Fruit fly (Drosophila melanogaster) whole organism, embryonic: ENCODE data around the gene CAH3.
A peak's percentile ranks its signal among the peaks of the same experiment; 100 is the strongest.

ENCODE experiments used
- BEAF-32 ChIP-seq: fragments of 200-800 bp; sonication (Bioruptor generic); optimal IDR thresholded peaks from 3 replicates; lab custom pipeline; 2017; ENCODE audit warnings: missing biosample characterization, missing genetic modification characterization, mild to moderate bottlenecking, moderate library complexity, missing genetic modification reagents
- CG10147 ChIP-seq: fragments of 200-800 bp; sonication (Bioruptor generic); optimal IDR thresholded peaks from 2 replicates; lab custom pipeline; 2019; ENCODE audit warnings: missing biosample characterization, mild to moderate bottlenecking, missing genetic modification characterization, moderate library complexity
- CG10209 ChIP-seq: fragments of 200-800 bp; sonication (Bioruptor generic); optimal IDR thresholded peaks from 3 replicates; lab custom pipeline; 2017; ENCODE audit warnings: missing biosample characterization, mild to moderate bottlenecking, missing genetic modification characterization, missing genetic modification reagents
- CG10267 ChIP-seq: fragments of 200-800 bp; sonication (Bioruptor generic); optimal IDR thresholded peaks from 2 replicates; lab custom pipeline; 2018; ENCODE audit warnings: missing biosample characterization, mild to moderate bottlenecking, missing genetic modification characterization, moderate library complexity
- CG10979 ChIP-seq: fragments of 200-800 bp; sonication (Bioruptor generic); optimal IDR thresholded peaks from 2 replicates; lab custom pipeline; 2018; ENCODE audit warnings: missing biosample characterization, mild to moderate bottlenecking, missing genetic modification characterization, moderate library complexity
- CG11085 ChIP-seq: fragments of 200-800 bp; sonication (Bioruptor generic); IDR thresholded peaks from 2 replicates; pipeline ENCODE4 v1.3.6; 2022; ENCODE audit warnings: missing biosample characterization, missing genetic modification characterization
- CG11456 ChIP-seq: fragments of 200-800 bp; sonication (Bioruptor generic); IDR thresholded peaks from 3 replicates; pipeline ENCODE4 v1.3.6; 2022; ENCODE audit warnings: missing biosample characterization, missing genetic modification characterization
- CG15269 ChIP-seq: fragments of 200-800 bp; sonication (Bioruptor generic); optimal IDR thresholded peaks from 2 replicates; lab custom pipeline; 2018; ENCODE audit warnings: missing biosample characterization, mild to moderate bottlenecking, missing genetic modification characterization, moderate library complexity
- CG15601 ChIP-seq: fragments of 200-800 bp; sonication (Bioruptor generic); optimal IDR thresholded peaks from 3 replicates; lab custom pipeline; 2019; ENCODE audit warnings: missing biosample characterization, mild to moderate bottlenecking, missing genetic modification characterization, moderate library complexity
- CG15696 ChIP-seq: fragments of 200-800 bp; sonication (Bioruptor generic); optimal IDR thresholded peaks from 2 replicates; lab custom pipeline; 2019; ENCODE audit warnings: missing biosample characterization, mild to moderate bottlenecking, missing genetic modification characterization, moderate library complexity
- CG17612 ChIP-seq: fragments of 200-800 bp; sonication (Bioruptor generic); IDR thresholded peaks from 2 replicates; pipeline ENCODE4 v1.3.6; 2022; ENCODE audit warnings: missing biosample characterization, missing genetic modification characterization
- CG1832 ChIP-seq: fragments of 200-800 bp; sonication (Bioruptor generic); optimal IDR thresholded peaks from 2 replicates; lab custom pipeline; 2017; ENCODE audit warnings: missing biosample characterization, mild to moderate bottlenecking, missing genetic modification characterization, inconsistent platforms
- CG18764 ChIP-seq: fragments of 200-800 bp; sonication (Bioruptor generic); optimal IDR thresholded peaks from 3 replicates; lab custom pipeline; 2016; ENCODE audit warnings: missing biosample characterization, missing genetic modification characterization
- CG2116 ChIP-seq: fragments of 200-800 bp; sonication (Bioruptor generic); optimal IDR thresholded peaks from 3 replicates; lab custom pipeline; 2018; ENCODE audit warnings: missing biosample characterization, mild to moderate bottlenecking, missing genetic modification characterization
- CG33213 ChIP-seq: fragments of 200-800 bp; sonication (Bioruptor generic); optimal IDR thresholded peaks from 3 replicates; lab custom pipeline; 2016; ENCODE audit warnings: missing biosample characterization, missing genetic modification characterization
- CG33557 ChIP-seq: fragments of 200-800 bp; sonication (Bioruptor generic); optimal IDR thresholded peaks from 2 replicates; lab custom pipeline; 2019; ENCODE audit warnings: missing biosample characterization, mild to moderate bottlenecking, missing genetic modification characterization, moderate library complexity
- CG6175 ChIP-seq: fragments of 200-800 bp; sonication (Bioruptor generic); IDR thresholded peaks from 3 replicates; pipeline ENCODE4 v1.3.6; 2022; ENCODE audit warnings: missing biosample characterization, missing genetic modification characterization
- CG6254 ChIP-seq: fragments of 200-800 bp; sonication (Bioruptor generic); optimal IDR thresholded peaks from 3 replicates; lab custom pipeline; 2017; ENCODE audit warnings: mild to moderate bottlenecking, missing biosample characterization, missing genetic modification reagents, missing genetic modification characterization
- CG9215 ChIP-seq: fragments of 200-800 bp; sonication (Bioruptor generic); IDR thresholded peaks from 2 replicates; pipeline ENCODE4 v1.3.6; 2022; ENCODE audit warnings: missing biosample characterization, missing genetic modification characterization
- CG9817 ChIP-seq: fragments of 200-800 bp; sonication (Bioruptor generic); optimal IDR thresholded peaks from 2 replicates; lab custom pipeline; 2018; ENCODE audit warnings: missing biosample characterization, mild to moderate bottlenecking, missing genetic modification characterization, moderate library complexity
- Dad ChIP-seq: fragments of 200-800 bp; sonication (Bioruptor generic); optimal IDR thresholded peaks from 3 replicates; lab custom pipeline; 2016; ENCODE audit warnings: missing biosample characterization, missing genetic modification characterization
- Drgx ChIP-seq: fragments of 200-800 bp; sonication (Bioruptor generic); IDR thresholded peaks from 2 replicates; pipeline ENCODE4 v1.3.6; 2022; ENCODE audit warnings: missing biosample characterization, missing genetic modification characterization
- Hr78 ChIP-seq, 2 experiments: fragments of 200-800 bp in 1 of 2; fragments of >200 bp in 1 of 2; sonication (Bioruptor generic) in 1 of 2; optimal IDR thresholded peaks; 2 replicates each; lab custom pipeline; 2017 to 2019; ENCODE audit warnings: missing biosample characterization in 2 of 2, missing genetic modification characterization in 2 of 2, mild to moderate bottlenecking in 1 of 2, moderate library complexity in 1 of 2
- MTF-1 ChIP-seq: fragments of 200-800 bp; sonication (Bioruptor generic); optimal IDR thresholded peaks from 2 replicates; lab custom pipeline; 2018; ENCODE audit warnings: missing biosample characterization, mild to moderate bottlenecking, missing genetic modification characterization, borderline replicate concordance
- Max ChIP-seq: fragments of 200-800 bp; sonication (Bioruptor generic); optimal IDR thresholded peaks from 2 replicates; lab custom pipeline; 2016; ENCODE audit warnings: missing biosample characterization, mild to moderate bottlenecking, missing genetic modification characterization
- Scr ChIP-seq: fragments of 200-800 bp; sonication (Bioruptor generic); IDR thresholded peaks from 2 replicates; pipeline ENCODE4 v1.3.6; 2022; ENCODE audit warnings: missing biosample characterization, missing genetic modification characterization; ENCODE audit not compliant: partially characterized antibody
- Sin3A ChIP-seq: fragments of >200 bp; optimal IDR thresholded peaks from 2 replicates; lab custom pipeline; 2018
- Sry-δ ChIP-seq: fragments of 200-800 bp; sonication (Bioruptor generic); optimal IDR thresholded peaks from 2 replicates; lab custom pipeline; 2016; ENCODE audit warnings: missing biosample characterization, missing genetic modification characterization
- Tbp ChIP-seq: fragments of >200 bp; optimal IDR thresholded peaks from 2 replicates; lab custom pipeline; 2018; ENCODE audit warnings: missing biosample characterization, missing genetic modification characterization
- az2 ChIP-seq: fragments of 200-800 bp; sonication (Bioruptor generic); optimal IDR thresholded peaks from 3 replicates; lab custom pipeline; 2016; ENCODE audit warnings: missing biosample characterization, missing genetic modification characterization
- cas ChIP-seq: fragments of 200-800 bp; sonication (Bioruptor generic); IDR thresholded peaks from 2 replicates; pipeline ENCODE4 v1.3.6; 2022; ENCODE audit warnings: missing biosample characterization, missing genetic modification characterization
- dati ChIP-seq: fragments of 200-800 bp; sonication (Bioruptor generic); IDR thresholded peaks from 2 replicates; pipeline ENCODE4 v1.3.6; 2022; ENCODE audit warnings: missing biosample characterization, missing genetic modification characterization
- en ChIP-seq: fragments of 200-800 bp; sonication (Bioruptor generic); optimal IDR thresholded peaks from 2 replicates; lab custom pipeline; 2016; ENCODE audit warnings: missing biosample characterization, missing genetic modification characterization
- fd96Cb ChIP-seq: fragments of 200-800 bp; sonication (Bioruptor generic); optimal IDR thresholded peaks from 2 replicates; lab custom pipeline; 2018; ENCODE audit warnings: missing biosample characterization, mild to moderate bottlenecking, missing genetic modification characterization, moderate library complexity
- ind ChIP-seq: fragments of 200-800 bp; sonication (Bioruptor generic); optimal IDR thresholded peaks from 3 replicates; lab custom pipeline; 2016; ENCODE audit warnings: missing biosample characterization, missing genetic modification characterization
- inv ChIP-seq: fragments of 200-800 bp; sonication (Bioruptor generic); IDR thresholded peaks from 2 replicates; pipeline ENCODE4 v1.3.6; 2022; ENCODE audit warnings: missing biosample characterization, missing genetic modification characterization; ENCODE audit not compliant: partially characterized antibody
- kay ChIP-seq: fragments of 200-800 bp; sonication (Bioruptor generic); optimal IDR thresholded peaks from 2 replicates; lab custom pipeline; 2016; ENCODE audit warnings: missing biosample characterization, missing genetic modification characterization
- lab ChIP-seq: fragments of 200-800 bp; sonication (Bioruptor generic); optimal IDR thresholded peaks from 3 replicates; lab custom pipeline; 2017; ENCODE audit warnings: missing biosample characterization, missing genetic modification characterization, mild to moderate bottlenecking, moderate library complexity, missing genetic modification reagents
- lbe ChIP-seq: fragments of 200-800 bp; sonication (Bioruptor generic); optimal IDR thresholded peaks from 2 replicates; lab custom pipeline; 2016; ENCODE audit warnings: missing biosample characterization, mild to moderate bottlenecking, missing genetic modification characterization
- nom ChIP-seq: fragments of 200-800 bp; sonication (Bioruptor generic); optimal IDR thresholded peaks from 2 replicates; lab custom pipeline; 2017; ENCODE audit warnings: missing biosample characterization, missing genetic modification characterization, mild to moderate bottlenecking, moderate library complexity, missing genetic modification reagents
- oc ChIP-seq: fragments of 200-800 bp; sonication (Bioruptor generic); optimal IDR thresholded peaks from 2 replicates; lab custom pipeline; 2018; ENCODE audit warnings: missing biosample characterization, mild to moderate bottlenecking, missing genetic modification characterization, moderate library complexity
- row ChIP-seq: fragments of 200-800 bp; sonication (Bioruptor generic); IDR thresholded peaks from 3 replicates; pipeline ENCODE4 v1.3.6; 2022; ENCODE audit warnings: missing biosample characterization, missing genetic modification characterization
- sqz ChIP-seq: fragments of 200-800 bp; sonication (Bioruptor generic); optimal IDR thresholded peaks from 3 replicates; lab custom pipeline; 2018; ENCODE audit warnings: missing biosample characterization, mild to moderate bottlenecking, missing genetic modification characterization
- sug ChIP-seq: fragments of 200-800 bp; optimal IDR thresholded peaks from 2 replicates; lab custom pipeline; 2019; ENCODE audit warnings: missing biosample characterization, mild to moderate bottlenecking, missing genetic modification characterization, moderate library complexity
- tgo ChIP-seq: fragments of 200-800 bp; sonication (Bioruptor generic); IDR thresholded peaks from 3 replicates; pipeline ENCODE4 v1.3.6; 2022; ENCODE audit warnings: missing biosample characterization, missing genetic modification characterization
- tna ChIP-seq: fragments of 200-800 bp; sonication (Bioruptor generic); IDR thresholded peaks from 2 replicates; pipeline ENCODE4 v1.3.6; 2022; ENCODE audit warnings: missing biosample characterization, missing genetic modification characterization; ENCODE audit not compliant: partially characterized antibody
- unpg ChIP-seq: fragments of 200-800 bp; sonication (Bioruptor generic); optimal IDR thresholded peaks from 3 replicates; lab custom pipeline; 2018; ENCODE audit warnings: missing biosample characterization, mild to moderate bottlenecking, missing genetic modification characterization, moderate library complexity
- vfl ChIP-seq: fragments of 200-800 bp; sonication (Bioruptor generic); optimal IDR thresholded peaks from 2 replicates; lab custom pipeline; 2016; ENCODE audit warnings: missing biosample characterization, missing genetic modification characterization
- wek ChIP-seq: fragments of 200-800 bp; sonication (Bioruptor generic); optimal IDR thresholded peaks from 3 replicates; lab custom pipeline; 2018; ENCODE audit warnings: missing biosample characterization, mild to moderate bottlenecking, missing genetic modification characterization, moderate library complexity

Gene CAH3

DNA sequence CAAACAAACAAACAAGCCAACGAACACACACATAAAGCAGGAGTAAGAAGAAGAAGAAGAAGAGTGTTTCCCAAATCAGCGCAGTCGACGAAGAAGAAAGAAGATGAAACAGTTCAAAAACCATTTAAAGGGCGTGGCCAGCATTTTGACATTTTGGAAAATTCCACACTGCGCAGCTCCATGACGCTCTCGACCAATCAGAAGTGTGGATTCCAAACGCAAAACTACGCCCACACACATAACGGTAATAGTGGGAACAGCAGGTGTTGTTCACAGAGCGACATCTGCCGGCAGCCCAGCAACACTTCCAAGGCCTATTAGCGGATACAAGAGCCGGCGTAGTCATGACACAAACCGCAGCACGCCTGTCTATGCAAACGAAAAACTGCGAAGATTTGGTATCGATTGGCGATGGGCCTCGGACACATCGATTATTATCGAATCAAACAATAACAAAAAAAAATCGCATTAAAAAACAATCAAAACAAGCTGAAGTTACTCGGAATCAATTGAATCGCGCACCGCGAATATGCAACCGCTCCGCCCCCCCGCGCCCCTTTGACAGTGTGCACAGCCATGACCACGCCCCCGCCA, 4.3 kb upstream of the CAH3 start, which contains the start of gene Rubicon (continued):
- peak; percentile 77 for TF ChIP-seq CG10267 (tag; lab: Kevin White, UChicago)
- TF ChIP-seq CG10147 (GFP tag; lab: Kevin White, UChicago), result peak; percentile 3
- no peak for TF ChIP-seq CG18764 (GFP tag; lab: Kevin White, UChicago)
- peak; percentile 60 for TF ChIP-seq CG11085
- peak; percentile 38 for TF ChIP-seq CG15601 (tag; lab: Kevin White, UChicago)
- no peak for TF ChIP-seq dati
- no peak for TF ChIP-seq CG10209 (GFP tag; lab: Kevin White, UChicago)
- TF ChIP-seq sqz (GFP tag; lab: Kevin White, UChicago), result peak; percentile 89
- peak; percentile 46; the same call in 1 of the 3 replicates for TF ChIP-seq row (GFP tag; lab: Robert Waterston, UW)
- peak; percentile 57 for TF ChIP-seq sug (tag; lab: Kevin White, UChicago)
- TF ChIP-seq az2, result peak; percentile 14
- peak; percentile 8 for TF ChIP-seq Sin3A (lab: Kevin White, UChicago)
- no peak for TF ChIP-seq CG1832 (GFP tag; lab: Kevin White, UChicago)
- no peak for TF ChIP-seq CG6175 (GFP tag; lab: Robert Waterston, UW)
- no peak for TF ChIP-seq vfl (GFP tag; lab: Kevin White, UChicago)
- peak; percentile 30 for TF ChIP-seq Dad
- TF ChIP-seq CG33557 (GFP tag; lab: Kevin White, UChicago), result peak; percentile 28
- no peak for TF ChIP-seq CG6254 (GFP tag; lab: Kevin White, UChicago)
- no peak for TF ChIP-seq fd96Cb (tag; lab: Kevin White, UChicago)
- peak; percentile 11 for TF ChIP-seq CG15269 (tag; lab: Kevin White, UChicago)
- TF ChIP-seq Max (GFP tag; lab: Kevin White, UChicago), result no peak
- no peak for TF ChIP-seq kay (GFP tag; lab: Kevin White, UChicago)
- peak; percentile 86 for TF ChIP-seq nom
- peak; percentile 77 for TF ChIP-seq inv (GFP tag; lab: Robert Waterston, UW)
- peak; percentile 30 for TF ChIP-seq CG10979 (tag; lab: Kevin White, UChicago)
- TF ChIP-seq CG11456 (GFP tag; lab: Robert Waterston, UW), result peak; percentile 72; the same call in 2 of the 3 replicates
- peak; percentile 90 for TF ChIP-seq BEAF-32 (GFP tag; lab: Kevin White, UChicago)
- TF ChIP-seq cas, result peak; percentile 22; the same call in 1 of the 2 replicates
- TF ChIP-seq en (GFP tag; lab: Kevin White, UChicago), result no peak
- TF ChIP-seq CG33213 (GFP tag; lab: Kevin White, UChicago), result peak; percentile 80
- peak; percentile 48 for TF ChIP-seq MTF-1 (GFP tag; lab: Kevin White, UChicago)
- peak; percentile 1 for TF ChIP-seq wek
- TF ChIP-seq Scr (GFP tag; lab: Robert Waterston, UW), result peak; percentile 85
- peak; percentile 8 for TF ChIP-seq CG15696 (tag; lab: Kevin White, UChicago)
- TF ChIP-seq tna, result peak; percentile 84
- TF ChIP-seq CG17612 (GFP tag; lab: Robert Waterston, UW), result no peak
- TF ChIP-seq lbe (GFP tag; lab: Kevin White, UChicago), result no peak
- no peak for TF ChIP-seq Hr78 (GFP tag; optimal IDR thresholded peaks at IDR 0.05; lab: Kevin White, UChicago)
- peak; percentile 91 for TF ChIP-seq CG2116
- peak; percentile 11 for TF ChIP-seq unpg (GFP tag; lab: Kevin White, UChicago)
- TF ChIP-seq Sry-δ (GFP tag; lab: Kevin White, UChicago), result peak; percentile 87
- peak; percentile 26; the same call in 1 of the 2 replicates for TF ChIP-seq CG9215
- no peak for TF ChIP-seq tgo (GFP tag; lab: Robert Waterston, UW)
- peak; percentile 56 for TF ChIP-seq lab (GFP tag; lab: Kevin White, UChicago)
- TF ChIP-seq CG9817 (tag; lab: Kevin White, UChicago), result peak; percentile 44
- TF ChIP-seq Tbp, result no peak
- peak; percentile 20 for TF ChIP-seq ind (GFP tag; lab: Kevin White, UChicago)
- peak; percentile 90 for TF ChIP-seq oc (tag; lab: Kevin White, UChicago)
- TF ChIP-seq Drgx (GFP tag; lab: Robert Waterston, UW), result peak; percentile 64; the same call in 1 of the 2 replicates
